Worm (Caenorhabditis elegans): Measurements from ENCODE around the gene Y12A6A.1.
A peak's percentile ranks its signal among the peaks of the same experiment; 100 is the strongest.

The Y12A6A.1 gene

DNA sequence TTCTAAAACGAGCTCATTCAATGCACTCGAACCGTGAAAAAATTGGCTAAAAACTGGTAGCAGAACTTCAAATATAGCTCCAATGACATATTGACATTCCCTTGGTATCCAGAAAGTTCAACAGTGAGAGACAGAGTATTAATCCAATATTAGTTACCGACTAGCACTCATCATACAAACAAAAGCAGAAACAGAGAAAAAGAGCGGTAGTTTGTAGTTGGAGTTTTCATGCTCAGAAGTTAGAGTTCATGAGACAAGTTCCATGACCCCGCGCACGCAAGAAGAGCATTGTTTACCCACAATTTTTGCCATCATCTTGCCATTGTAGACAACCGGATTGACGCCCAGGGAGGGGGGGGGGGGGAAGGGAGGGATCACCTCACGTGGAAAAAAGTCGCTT is 32.7 kb upstream of the Y12A6A.1 start:
- no peak for TF ChIP-seq gmeb-2 (tag; optimal IDR thresholded peaks at IDR 0.05)
- no peak for TF ChIP-seq Y22D7AL.16 (tag; optimal IDR thresholded peaks at IDR 0.05)
- no peak for TF ChIP-seq che-1 (tag; optimal IDR thresholded peaks at IDR 0.05)
- no peak for TF ChIP-seq ceh-22 (tag; optimal IDR thresholded peaks at IDR 0.05)
- TF ChIP-seq K02D7.2 (tag; optimal IDR thresholded peaks at IDR 0.05) = no peak
- no peak for TF ChIP-seq pax-1 (tag; optimal IDR thresholded peaks at IDR 0.05)
- TF ChIP-seq fax-1 (tag; optimal IDR thresholded peaks at IDR 0.05) = no peak
- no peak for TF ChIP-seq nhr-232 (tag; optimal IDR thresholded peaks at IDR 0.05)
- no peak for TF ChIP-seq sox-4 (tag; optimal IDR thresholded peaks at IDR 0.05)
- no peak for TF ChIP-seq hlh-15 (tag; optimal IDR thresholded peaks at IDR 0.05)
- TF ChIP-seq ztf-16 (tag; optimal IDR thresholded peaks at IDR 0.05) = no peak
- TF ChIP-seq hlh-8 (tag; optimal IDR thresholded peaks at IDR 0.05) = no peak
- no peak for TF ChIP-seq ceh-31 (tag; optimal IDR thresholded peaks at IDR 0.05)
- TF ChIP-seq ceh-14 (tag; optimal IDR thresholded peaks at IDR 0.05) = no peak

DNA sequence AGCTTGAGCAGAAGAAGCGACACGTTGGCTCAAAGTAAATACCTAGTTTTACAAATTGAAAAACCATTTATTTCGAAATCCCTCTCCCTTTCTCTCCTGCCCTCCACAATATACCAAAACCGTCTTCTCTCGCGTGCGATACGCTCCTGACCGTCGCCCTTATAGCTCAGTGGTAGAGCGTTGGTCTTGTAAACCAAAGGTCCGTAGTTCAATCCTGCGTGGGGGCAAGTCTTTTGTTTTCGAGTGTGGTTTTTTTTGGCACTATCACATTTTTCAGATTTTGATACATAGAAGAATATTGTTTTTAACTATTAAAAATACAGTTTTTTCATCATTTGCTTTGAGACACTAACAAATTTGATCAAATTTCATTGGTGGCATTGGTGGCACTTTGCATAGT is 32.0 kb upstream of the Y12A6A.1 start:
- TF ChIP-seq unc-86 (tag; optimal IDR thresholded peaks at IDR 0.05) (peak; percentile 46), ztf-16 (tag; optimal IDR thresholded peaks at IDR 0.05) (peak; percentile 36), F13H6.1 (tag; optimal IDR thresholded peaks at IDR 0.05) (no peak), ceh-18 (tag; optimal IDR thresholded peaks at IDR 0.05) (no peak), syd-9 (tag; optimal IDR thresholded peaks at IDR 0.05) (no peak), fax-1 (tag; optimal IDR thresholded peaks at IDR 0.05) (no peak), che-1 (tag; optimal IDR thresholded peaks at IDR 0.05) (peak; percentile 47), odd-2 (tag; optimal IDR thresholded peaks at IDR 0.05) (peak; percentile 26), elt-2 (tag; optimal IDR thresholded peaks at IDR 0.05) (peak; percentile 53), hlh-6 (tag; optimal IDR thresholded peaks at IDR 0.05) (peak; percentile 63), ahr-1 (tag; optimal IDR thresholded peaks at IDR 0.05) (no peak), ama-1 (optimal IDR thresholded peaks at IDR 0.05) (no peak), npax-4 (tag; optimal IDR thresholded peaks at IDR 0.05) (no peak), pha-2 (tag; optimal IDR thresholded peaks at IDR 0.05) (peak; percentile 14), zip-5 (tag; optimal IDR thresholded peaks at IDR 0.05) (no peak), sdc-2 (tag; optimal IDR thresholded peaks at IDR 0.05) (peak; percentile 54), ceh-30 (tag; optimal IDR thresholded peaks at IDR 0.05) (no peak), C38D4.7 (GFP tag; optimal IDR thresholded peaks at IDR 0.05) (peak; percentile 21), unc-55 (GFP tag; optimal IDR thresholded peaks at IDR 0.05) (no peak), nfya-1 (tag; optimal IDR thresholded peaks at IDR 0.05) (no peak), nhr-232 (tag; optimal IDR thresholded peaks at IDR 0.05) (peak; percentile 37), pat-9 (tag; optimal IDR thresholded peaks at IDR 0.05) (peak; percentile 20), ceh-2 (tag; optimal IDR thresholded peaks at IDR 0.05) (no peak), pros-1 (tag; optimal IDR thresholded peaks at IDR 0.05) (no peak), hlh-13 (GFP tag; optimal IDR thresholded peaks at IDR 0.05) (peak; percentile 41), K02D7.2 (tag; optimal IDR thresholded peaks at IDR 0.05) (no peak), ref-2 (tag; optimal IDR thresholded peaks at IDR 0.05) (no peak), lin-11 (tag; optimal IDR thresholded peaks at IDR 0.05) (peak; percentile 25), sox-2 (GFP tag; IDR thresholded peaks at IDR 0.05) (peak; percentile 56; the same call in 1 of the 2 replicates), T23F11.4 (GFP tag; optimal IDR thresholded peaks at IDR 0.05) (no peak), lim-6 (tag; optimal IDR thresholded peaks at IDR 0.05) (no peak), elt-4 (tag; optimal IDR thresholded peaks at IDR 0.05) (no peak), tbx-2 (tag; optimal IDR thresholded peaks at IDR 0.05) (peak; percentile 43), fkh-10 (GFP tag; optimal IDR thresholded peaks at IDR 0.05) (no peak), ceh-48 (tag; optimal IDR thresholded peaks at IDR 0.05) (no peak), sox-4 (tag; optimal IDR thresholded peaks at IDR 0.05) (peak; percentile 26)
